Worm (Caenorhabditis elegans): Measurements from ENCODE around the gene F56D6.20.

Gene F56D6.20

ce11 chrIV:3912598-3912997 is at the start of gene F56D6.20:
F56D6.20 (plus strand) TSS chrIV:3912898.
- TF ChIP-seq ceh-22 (tag; optimal IDR thresholded peaks at IDR 0.05) (no peak), ceh-9 (tag; optimal IDR thresholded peaks at IDR 0.05) (no peak), C38D4.7 (GFP tag; optimal IDR thresholded peaks at IDR 0.05) (no peak), ceh-31 (tag; optimal IDR thresholded peaks at IDR 0.05) (no peak), hlh-13 (GFP tag; optimal IDR thresholded peaks at IDR 0.05) (no peak), ceh-2 (tag; optimal IDR thresholded peaks at IDR 0.05) (no peak), hlh-6 (tag; optimal IDR thresholded peaks at IDR 0.05) (no peak), ahr-1 (tag; optimal IDR thresholded peaks at IDR 0.05) (no peak), dve-1 (tag; optimal IDR thresholded peaks at IDR 0.05) (no peak), hlh-15 (tag; optimal IDR thresholded peaks at IDR 0.05) (no peak), unc-3 (GFP tag; conservative IDR thresholded peaks at IDR 0.05) (no peak), unc-3 (tag; optimal IDR thresholded peaks at IDR 0.05) (no peak), lin-11 (tag; optimal IDR thresholded peaks at IDR 0.05) (no peak), sdc-2 (tag; optimal IDR thresholded peaks at IDR 0.05) (no peak), ttx-3 (tag; optimal IDR thresholded peaks at IDR 0.05) (no peak)

- TF ChIP-seq unc-3 (GFP tag; conservative IDR thresholded peaks at IDR 0.05) = no peak
- TF ChIP-seq unc-3 (tag; optimal IDR thresholded peaks at IDR 0.05) = no peak
- no peak for TF ChIP-seq dve-1 (tag; optimal IDR thresholded peaks at IDR 0.05)
These were observed 49.8 kb upstream of the F56D6.20 start for ce11 chrIV:3862948-3863347.

ce11 chrIV:3864944-3865343 is 47.8 kb upstream of the F56D6.20 start, which contains the start of gene aat-8:
aat-8 (minus strand) TSS chrIV:3865044.
- TF ChIP-seq ceh-22 (tag; optimal IDR thresholded peaks at IDR 0.05) (no peak), ceh-45 (GFP tag; IDR thresholded peaks at IDR 0.05) (no peak), syd-9 (tag; optimal IDR thresholded peaks at IDR 0.05) (no peak), pat-9 (tag; optimal IDR thresholded peaks at IDR 0.05) (no peak), hlh-30 (tag; optimal IDR thresholded peaks at IDR 0.05; ENCODE audit: insufficient read depth) (no peak), fax-1 (tag; optimal IDR thresholded peaks at IDR 0.05) (no peak), ceh-24 (tag; optimal IDR thresholded peaks at IDR 0.05) (no peak), elt-2 (tag; optimal IDR thresholded peaks at IDR 0.05) (no peak), hlh-15 (tag; optimal IDR thresholded peaks at IDR 0.05) (no peak)

- TF ChIP-seq C08G9.2 (tag; optimal IDR thresholded peaks at IDR 0.05) (no peak), ceh-24 (tag; optimal IDR thresholded peaks at IDR 0.05) (no peak)
These were observed 46.7 kb upstream of the F56D6.20 start for ce11 chrIV:3866018-3866417.

- TF ChIP-seq ttx-3 (tag; optimal IDR thresholded peaks at IDR 0.05) (no peak), tbx-2 (tag; optimal IDR thresholded peaks at IDR 0.05) (no peak), npax-4 (tag; optimal IDR thresholded peaks at IDR 0.05) (no peak), unc-86 (tag; optimal IDR thresholded peaks at IDR 0.05) (no peak), dve-1 (tag; optimal IDR thresholded peaks at IDR 0.05) (no peak), T23F11.4 (GFP tag; optimal IDR thresholded peaks at IDR 0.05) (no peak), elt-4 (tag; optimal IDR thresholded peaks at IDR 0.05) (no peak), pqm-1 (tag; optimal IDR thresholded peaks at IDR 0.05) (no peak)
These were observed 45.4 kb upstream of the F56D6.20 start, which contains the start of gene F37C4.4 for ce11 chrIV:3867252-3867651. F37C4.4 (plus strand) TSS chrIV:3867309.

ce11 chrIV:3869875-3870274 is 42.8 kb upstream of the F56D6.20 start:
- TF ChIP-seq sdc-2 (tag; optimal IDR thresholded peaks at IDR 0.05) (no peak), npax-4 (tag; optimal IDR thresholded peaks at IDR 0.05) (no peak), ztf-16 (tag; optimal IDR thresholded peaks at IDR 0.05) (no peak), ceh-24 (tag; optimal IDR thresholded peaks at IDR 0.05) (no peak), che-1 (tag; optimal IDR thresholded peaks at IDR 0.05) (no peak), sox-4 (tag; optimal IDR thresholded peaks at IDR 0.05) (no peak), pat-9 (tag; optimal IDR thresholded peaks at IDR 0.05) (no peak), ahr-1 (tag; optimal IDR thresholded peaks at IDR 0.05) (no peak), madf-2 (tag; optimal IDR thresholded peaks at IDR 0.05) (no peak), ceh-45 (GFP tag; IDR thresholded peaks at IDR 0.05) (no peak)

Measured in whole organism, late embryonic.